Fruit fly (Drosophila melanogaster) Kc167 (cell line): ENCODE data around the gene CG32109.

Experiments used
- Myc ChIP-seq: fragments of >200 bp; optimal IDR thresholded peaks from 2 replicates; lab custom pipeline; 2017; ENCODE audit warnings: missing external identifiers
- Sin3A ChIP-seq: fragments of >200 bp; optimal IDR thresholded peaks from 2 replicates; lab custom pipeline; 2018; ENCODE audit warnings: missing external identifiers
- h ChIP-seq: fragments of >200 bp; optimal IDR thresholded peaks from 3 replicates; lab custom pipeline; 2018; ENCODE audit warnings: missing external identifiers
- psq ChIP-seq: fragments of >200 bp; optimal IDR thresholded peaks from 2 replicates; lab custom pipeline; 2017; ENCODE audit warnings: missing external identifiers

DNA sequence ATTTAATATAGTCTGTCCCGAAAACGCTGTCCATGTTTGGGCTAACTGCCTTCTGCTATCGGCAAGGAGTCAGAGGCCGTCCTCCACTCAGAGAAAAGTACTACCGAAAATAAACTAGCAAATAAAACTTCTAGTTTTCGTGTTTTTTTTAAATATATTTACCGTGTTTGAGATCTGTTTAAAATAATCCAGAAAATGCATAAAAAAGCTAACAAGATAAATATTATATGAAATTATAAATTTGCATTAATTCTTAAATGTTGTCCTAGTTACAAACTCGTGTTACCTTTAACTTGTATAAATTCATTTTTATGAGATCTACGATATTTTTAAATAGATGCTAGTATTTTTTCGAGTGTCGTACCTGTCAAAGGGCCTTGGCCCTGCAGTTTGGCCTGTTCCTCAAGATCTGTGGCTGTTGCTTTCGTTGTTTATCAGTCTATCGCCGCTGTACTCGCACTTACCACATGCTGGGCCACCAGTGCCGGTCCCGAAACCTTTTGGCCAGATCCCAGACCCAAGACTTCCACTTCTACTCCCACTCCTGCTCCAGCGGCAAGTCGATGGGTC lies 41.6 kb upstream of the CG32109 start:
- no peak for TF ChIP-seq psq (lab: Kevin White, UChicago)
- TF ChIP-seq Sin3A (lab: Kevin White, UChicago): no peak
- TF ChIP-seq Myc (lab: Kevin White, UChicago): no peak
- no peak for TF ChIP-seq h (lab: Kevin White, UChicago)
